In the genomic region with DNA sequence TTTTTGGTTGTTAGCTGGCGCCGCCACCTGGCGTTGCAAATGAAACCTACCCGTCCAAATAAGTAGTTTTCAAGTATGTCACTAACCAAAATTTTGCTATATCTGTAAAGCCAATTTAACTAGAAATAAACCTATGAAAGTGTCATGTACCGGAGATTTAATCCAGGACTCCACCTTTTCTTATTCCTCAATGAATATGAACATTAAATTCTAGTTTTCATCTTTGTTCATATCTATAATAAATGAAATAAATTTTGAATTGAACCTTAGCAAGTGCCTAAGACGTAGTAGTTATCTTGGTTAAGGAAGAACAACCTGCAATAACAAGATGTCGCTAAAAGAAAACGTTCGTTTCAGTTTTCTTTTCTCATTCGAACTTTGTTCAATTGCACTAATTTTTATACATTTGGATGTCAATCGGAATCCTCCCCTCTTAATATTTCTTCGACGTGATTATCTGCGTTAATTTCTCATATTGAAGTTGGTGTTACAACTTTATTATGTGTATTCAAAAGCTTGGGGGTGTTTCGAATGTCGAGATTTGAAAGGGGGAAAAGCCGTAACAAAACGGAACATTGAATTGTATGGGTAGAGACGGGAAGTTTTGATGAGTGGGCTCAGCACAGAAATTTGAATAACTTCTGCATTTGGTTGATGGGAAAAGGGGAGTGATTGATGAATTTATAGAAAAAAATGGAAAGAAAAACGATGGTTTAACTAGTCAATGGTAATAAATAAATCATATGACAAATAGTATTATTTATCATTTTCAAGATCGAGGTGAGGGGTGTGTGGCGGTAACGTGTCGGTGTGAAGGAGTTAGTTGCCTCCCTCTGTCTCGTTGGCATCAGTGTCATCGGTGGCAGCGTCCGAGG, we compare ENCODE assay signal across 3 worm cellular contexts.
TF ChIP-seq lines count a peak whose summit lies in the region.

No protein-coding gene starts in this region.

TF ChIP-seq in whole organism, L1 larva, 84 proteins besides CTCF, POLR2A, EP300 and RAD21 (continued from another document and continues in another):
- TF ChIP-seq lir-3 (tag; optimal IDR thresholded peaks at IDR 0.05; lab: Kevin White, UChicago; ENCODE audit: poor library complexity) (no peak), Y116A8C.19 (tag; optimal IDR thresholded peaks at IDR 0.05; lab: Kevin White, UChicago; ENCODE audit: borderline replicate concordance) (no peak), dsc-1 (tag; optimal IDR thresholded peaks at IDR 0.05; lab: Kevin White, UChicago) (peak; percentile 56), ztf-11 (tag; optimal IDR thresholded peaks at IDR 0.05; lab: Kevin White, UChicago) (no peak), xbp-1 (tag; optimal IDR thresholded peaks at IDR 0.05; lab: Kevin White, UChicago) (peak; percentile 16), sptf-1 (tag; optimal IDR thresholded peaks at IDR 0.05; lab: Kevin White, UChicago) (no peak), dpl-1 (GFP tag; optimal IDR thresholded peaks at IDR 0.05; lab: Kevin White, UChicago) (no peak), ztf-4 (tag; optimal IDR thresholded peaks at IDR 0.05; lab: Kevin White, UChicago) (peak; percentile 12), efl-1 (optimal IDR thresholded peaks at IDR 0.05; lab: Kevin White, UChicago) (peak in 1 of 2 experiments; percentile 39), efl-1 (GFP tag; optimal IDR thresholded peaks at IDR 0.05 in 1 of 2; lab: Kevin White, UChicago) (no peak), elt-2 (tag; optimal IDR thresholded peaks at IDR 0.05; lab: Kevin White, UChicago) (peak; percentile 31), mep-1 (tag; optimal IDR thresholded peaks at IDR 0.05; lab: Kevin White, UChicago) (no peak), ets-5 (GFP tag; IDR thresholded peaks at IDR 0.05; lab: Robert Waterston, UW) (no peak), fkh-8 (tag; optimal IDR thresholded peaks at IDR 0.05; lab: Kevin White, UChicago) (peak; percentile 5), sup-37 (GFP tag; optimal IDR thresholded peaks at IDR 0.05; lab: Kevin White, UChicago) (no peak), nhr-90 (tag; optimal IDR thresholded peaks at IDR 0.05; lab: Kevin White, UChicago; ENCODE audit: poor library complexity) (peak; percentile 63), aha-1 (tag; optimal IDR thresholded peaks at IDR 0.05; lab: Kevin White, UChicago) (no peak), grh-1 (GFP tag; IDR thresholded peaks at IDR 0.05; lab: Robert Waterston, UW) (no peak), fos-1 (tag; optimal IDR thresholded peaks at IDR 0.05; lab: Kevin White, UChicago) (no peak), ceh-63 (GFP tag; optimal IDR thresholded peaks at IDR 0.05; lab: Kevin White, UChicago) (no peak), F16B12.6 (tag; optimal IDR thresholded peaks at IDR 0.05; lab: Kevin White, UChicago) (no peak), nhr-11 (tag; optimal IDR thresholded peaks at IDR 0.05; lab: Kevin White, UChicago) (no peak), egl-27 (tag; optimal IDR thresholded peaks at IDR 0.05; lab: Kevin White, UChicago) (no peak), ama-1 (optimal IDR thresholded peaks at IDR 0.05; lab: Kevin White, UChicago) (peak; percentile 61), nhr-85 (tag; lab: Kevin White, UChicago) (peak; percentile 77), nhr-47 (tag; optimal IDR thresholded peaks at IDR 0.05; lab: Kevin White, UChicago) (peak; percentile 47), vab-15 (tag; optimal IDR thresholded peaks at IDR 0.05; lab: Kevin White, UChicago) (no peak), isw-1 (GFP tag; IDR thresholded peaks at IDR 0.05; lab: Robert Waterston, UW) (no peak), lsy-2 (tag; optimal IDR thresholded peaks at IDR 0.05; lab: Kevin White, UChicago) (peak; percentile 52 to 70), mef-2 (tag; optimal IDR thresholded peaks at IDR 0.05; lab: Kevin White, UChicago) (no peak), snpc-4 (tag; optimal IDR thresholded peaks at IDR 0.05; lab: Kevin White, UChicago) (no peak), lin-35 (GFP tag; optimal IDR thresholded peaks at IDR 0.05; lab: Kevin White, UChicago) (no peak), hlh-17 (GFP tag; optimal IDR thresholded peaks at IDR 0.05; lab: Kevin White, UChicago; ENCODE audit: borderline replicate concordance) (no peak), lin-15B (tag; optimal IDR thresholded peaks at IDR 0.05; lab: Kevin White, UChicago) (no peak), nhr-77 (tag; optimal IDR thresholded peaks at IDR 0.05; lab: Kevin White, UChicago) (no peak), pqm-1 (tag; optimal IDR thresholded peaks at IDR 0.05; lab: Kevin White, UChicago) (no peak), C16A3.4 (tag; optimal IDR thresholded peaks at IDR 0.05; lab: Kevin White, UChicago) (peak; percentile 8), unc-86 (tag; optimal IDR thresholded peaks at IDR 0.05; lab: Kevin White, UChicago) (peak; percentile 24), lin-13 (GFP tag; optimal IDR thresholded peaks at IDR 0.05; lab: Kevin White, UChicago) (no peak), egl-13 (tag; optimal IDR thresholded peaks at IDR 0.05; lab: Kevin White, UChicago) (peak; percentile 27), mab-9 (GFP tag; IDR thresholded peaks at IDR 0.05; lab: Robert Waterston, UW) (no peak), C34B4.2 (tag; optimal IDR thresholded peaks at IDR 0.05; lab: Kevin White, UChicago) (no peak)

TF ChIP-seq in whole organism, L3 larva, 47 proteins besides CTCF, POLR2A, EP300 and RAD21 (continued from another document):
- TF ChIP-seq nhr-43 (tag; optimal IDR thresholded peaks at IDR 0.05; lab: Kevin White, UChicago; ENCODE audit: poor library complexity, severe bottlenecking): peak; percentile 65
- TF ChIP-seq unc-62 (GFP tag; optimal IDR thresholded peaks at IDR 0.05; lab: Kevin White, UChicago): no peak
- TF ChIP-seq snpc-4 (tag; optimal IDR thresholded peaks at IDR 0.05; lab: Kevin White, UChicago): no peak
- TF ChIP-seq R02D3.7 (tag; optimal IDR thresholded peaks at IDR 0.05; lab: Kevin White, UChicago): peak; percentile 23
- peak; percentile 69 for TF ChIP-seq ceh-28 (tag; optimal IDR thresholded peaks at IDR 0.05; lab: Kevin White, UChicago)
- TF ChIP-seq aly-2 (tag; optimal IDR thresholded peaks at IDR 0.05; lab: Kevin White, UChicago): peak; percentile 65
- no peak for TF ChIP-seq daf-12 (tag; optimal IDR thresholded peaks at IDR 0.05; lab: Kevin White, UChicago)
- no peak for TF ChIP-seq zag-1 (tag; optimal IDR thresholded peaks at IDR 0.05; lab: Kevin White, UChicago)
- TF ChIP-seq ceh-82 (tag; optimal IDR thresholded peaks at IDR 0.05; lab: Kevin White, UChicago): peak; percentile 28
- no peak for TF ChIP-seq ceh-16 (tag; optimal IDR thresholded peaks at IDR 0.05; lab: Kevin White, UChicago)
- peak; percentile 48 for TF ChIP-seq nhr-23 (tag; optimal IDR thresholded peaks at IDR 0.05; lab: Kevin White, UChicago)
- TF ChIP-seq nhr-77 (tag; optimal IDR thresholded peaks at IDR 0.05; lab: Kevin White, UChicago): peak; percentile 67
- no peak for TF ChIP-seq ztf-11 (tag; optimal IDR thresholded peaks at IDR 0.05; lab: Kevin White, UChicago)
- no peak for TF ChIP-seq elt-3 (tag; optimal IDR thresholded peaks at IDR 0.05; lab: Kevin White, UChicago)
- peak; percentile 92 for TF ChIP-seq ama-1 (optimal IDR thresholded peaks at IDR 0.05; lab: Kevin White, UChicago)
- TF ChIP-seq ztf-4 (tag; optimal IDR thresholded peaks at IDR 0.05; lab: Kevin White, UChicago): peak; percentile 45
- TF ChIP-seq skn-1 (tag; optimal IDR thresholded peaks at IDR 0.05; lab: Kevin White, UChicago): peak; percentile 10
- no peak for TF ChIP-seq nhr-67 (tag; optimal IDR thresholded peaks at IDR 0.05; lab: Kevin White, UChicago)
- TF ChIP-seq hmg-11 (tag; optimal IDR thresholded peaks at IDR 0.05; lab: Kevin White, UChicago): no peak
- TF ChIP-seq fkh-2 (tag; optimal IDR thresholded peaks at IDR 0.05; lab: Kevin White, UChicago): no peak

TF ChIP-seq in whole organism, young adult, 124 proteins besides CTCF, POLR2A, EP300 and RAD21 (continued from another document):
- peak; percentile 53; the same call in 1 of the 2 replicates for TF ChIP-seq nfyb-1 (GFP tag; IDR thresholded peaks at IDR 0.05; lab: Robert Waterston, UW)
- TF ChIP-seq gei-17 (GFP tag; optimal IDR thresholded peaks at IDR 0.05; lab: Kevin White, UChicago): peak; percentile 74
- TF ChIP-seq repo-1 (tag; optimal IDR thresholded peaks at IDR 0.05; lab: Kevin White, UChicago): peak; percentile 90
- TF ChIP-seq ceh-40 (GFP tag; IDR thresholded peaks at IDR 0.05; lab: Robert Waterston, UW): no peak
- TF ChIP-seq nhr-80 (tag; optimal IDR thresholded peaks at IDR 0.05; lab: Kevin White, UChicago): peak; percentile 14
- TF ChIP-seq F49E8.2 (tag; optimal IDR thresholded peaks at IDR 0.05; lab: Kevin White, UChicago; ENCODE audit: insufficient read depth): no peak
- TF ChIP-seq Y56A3A.18 (GFP tag; IDR thresholded peaks at IDR 0.05; lab: Robert Waterston, UW): peak; percentile 92
- 0 out of 2 replicates have a peak, but pooled peaks have one; percentile 43 for TF ChIP-seq nfya-2 (GFP tag; IDR thresholded peaks at IDR 0.05; lab: Robert Waterston, UW)
- no peak for TF ChIP-seq dpff-1 (tag; optimal IDR thresholded peaks at IDR 0.05; lab: Kevin White, UChicago)
- TF ChIP-seq B0035.1 (tag; optimal IDR thresholded peaks at IDR 0.05; lab: Kevin White, UChicago): peak; percentile 60
- TF ChIP-seq ZK185.1 (tag; optimal IDR thresholded peaks at IDR 0.05; lab: Kevin White, UChicago; ENCODE audit: poor library complexity, severe bottlenecking): peak; percentile 64
- TF ChIP-seq nhr-90 (tag; optimal IDR thresholded peaks at IDR 0.05; lab: Kevin White, UChicago): peak; percentile 27
- peak; percentile 15; the same call in 1 of the 2 replicates for TF ChIP-seq hsf-1 (GFP tag; IDR thresholded peaks at IDR 0.05; lab: Robert Waterston, UW)
- peak; percentile 11; the same call in 1 of the 2 replicates for TF ChIP-seq rcor-1 (GFP tag; IDR thresholded peaks at IDR 0.05; lab: Robert Waterston, UW)
- TF ChIP-seq lin-40 (tag; optimal IDR thresholded peaks at IDR 0.05; lab: Kevin White, UChicago): peak; percentile 85
- TF ChIP-seq akir-1 (GFP tag; optimal IDR thresholded peaks at IDR 0.05; lab: Kevin White, UChicago): no peak
- peak; percentile 9 for TF ChIP-seq ztf-18 (tag; optimal IDR thresholded peaks at IDR 0.05; lab: Kevin White, UChicago)
- TF ChIP-seq ceh-79 (tag; optimal IDR thresholded peaks at IDR 0.05; lab: Kevin White, UChicago): peak; percentile 44
- TF ChIP-seq hmg-20 (GFP tag; IDR thresholded peaks at IDR 0.05; lab: Robert Waterston, UW): peak; percentile 33; the same call in 1 of the 2 replicates
- peak; percentile 86 for TF ChIP-seq B0336.3 (GFP tag; IDR thresholded peaks at IDR 0.05; lab: Robert Waterston, UW)
- TF ChIP-seq Y53G8AR.9 (GFP tag; conservative IDR thresholded peaks at IDR 0.05; lab: Robert Waterston, UW): peak; percentile 81
